Fruit fly (Drosophila melanogaster) whole organism, embryonic: ENCODE results near the gene Lamp1.

ENCODE experiments used
- Asciz ChIP-seq: fragments of 200-800 bp; sonication (Bioruptor generic); optimal IDR thresholded peaks from 2 replicates; lab custom pipeline; 2017; ENCODE audit warnings: missing biosample characterization, mild to moderate bottlenecking, missing genetic modification characterization, missing genetic modification reagents
- B-H2 ChIP-seq: fragments of 200-800 bp; sonication (Bioruptor generic); optimal IDR thresholded peaks from 2 replicates; lab custom pipeline; 2018; ENCODE audit warnings: missing biosample characterization, mild to moderate bottlenecking, missing genetic modification characterization
- CG10959 ChIP-seq: fragments of 200-800 bp; sonication (Bioruptor generic); IDR thresholded peaks from 2 replicates; pipeline ENCODE4 v1.3.6; 2022; ENCODE audit warnings: missing biosample characterization, missing genetic modification characterization
- CG12155 ChIP-seq: fragments of 200-800 bp; sonication (Bioruptor generic); optimal IDR thresholded peaks from 3 replicates; lab custom pipeline; 2016; ENCODE audit warnings: missing biosample characterization, missing genetic modification characterization
- CG12769 ChIP-seq: fragments of 200-800 bp; sonication (Bioruptor generic); optimal IDR thresholded peaks from 2 replicates; lab custom pipeline; 2019; ENCODE audit warnings: missing biosample characterization, mild to moderate bottlenecking, missing genetic modification characterization, moderate library complexity
- CG12942 ChIP-seq: fragments of 200-800 bp; sonication (Bioruptor generic); optimal IDR thresholded peaks from 3 replicates; lab custom pipeline; 2016; ENCODE audit warnings: missing biosample characterization, missing genetic modification characterization
- CG13424 ChIP-seq: fragments of 200-800 bp; sonication (Bioruptor generic); optimal IDR thresholded peaks from 2 replicates; lab custom pipeline; 2019; ENCODE audit warnings: missing biosample characterization, mild to moderate bottlenecking, missing genetic modification characterization, moderate library complexity
- CG13775 ChIP-seq: fragments of 200-800 bp; sonication (Bioruptor generic); optimal IDR thresholded peaks from 3 replicates; lab custom pipeline; 2017; ENCODE audit warnings: missing biosample characterization, mild to moderate bottlenecking, missing genetic modification characterization
- CG13894 ChIP-seq: fragments of 200-800 bp; sonication (Bioruptor generic); optimal IDR thresholded peaks from 3 replicates; lab custom pipeline; 2018; ENCODE audit warnings: missing biosample characterization, mild to moderate bottlenecking, missing genetic modification characterization, moderate library complexity
- CG2199 ChIP-seq: fragments of 200-800 bp; sonication (Bioruptor generic); IDR thresholded peaks from 3 replicates; pipeline ENCODE4 v1.3.6; 2022; ENCODE audit warnings: missing biosample characterization, missing genetic modification characterization
- CG30403 ChIP-seq: fragments of 200-800 bp; sonication (Bioruptor generic); optimal IDR thresholded peaks from 3 replicates; lab custom pipeline; 2016; ENCODE audit warnings: missing biosample characterization, missing genetic modification characterization
- CG30431 ChIP-seq: fragments of 200-800 bp; sonication (Bioruptor generic); optimal IDR thresholded peaks from 2 replicates; lab custom pipeline; 2017; ENCODE audit warnings: missing biosample characterization, missing genetic modification characterization
- CG31224 ChIP-seq: fragments of 200-800 bp; sonication (Bioruptor generic); IDR thresholded peaks from 2 replicates; pipeline ENCODE4 v1.3.6; 2022; ENCODE audit warnings: missing biosample characterization, missing genetic modification characterization
- CG32772 ChIP-seq: fragments of 200-800 bp; sonication (Bioruptor generic); IDR thresholded peaks from 2 replicates; pipeline ENCODE4 v1.3.6; 2022; ENCODE audit warnings: missing biosample characterization, missing genetic modification characterization
- CG4854 ChIP-seq: fragments of 200-800 bp; sonication (Bioruptor generic); optimal IDR thresholded peaks from 2 replicates; lab custom pipeline; 2016; ENCODE audit warnings: missing biosample characterization, missing genetic modification characterization, inconsistent platforms
- CG6854 ChIP-seq: fragments of 200-800 bp; sonication (Bioruptor generic); optimal IDR thresholded peaks from 3 replicates; lab custom pipeline; 2017; ENCODE audit warnings: missing biosample characterization, mild to moderate bottlenecking, missing genetic modification characterization
- CG7357 ChIP-seq: fragments of 200-800 bp; sonication (Bioruptor generic); IDR thresholded peaks from 3 replicates; pipeline ENCODE4 v1.3.6; 2022; ENCODE audit warnings: missing biosample characterization, missing genetic modification characterization
- CG7372 ChIP-seq: fragments of 200-800 bp; sonication (Bioruptor generic); IDR thresholded peaks from 2 replicates; pipeline ENCODE4 v1.3.6; 2022; ENCODE audit warnings: missing biosample characterization, missing genetic modification characterization
- CG7928 ChIP-seq: fragments of 200-800 bp; sonication (Bioruptor generic); optimal IDR thresholded peaks from 2 replicates; lab custom pipeline; 2017; ENCODE audit warnings: missing biosample characterization, mild to moderate bottlenecking, missing genetic modification characterization
- CG8089 ChIP-seq: fragments of 200-800 bp; sonication (Bioruptor generic); optimal IDR thresholded peaks from 3 replicates; lab custom pipeline; 2016; ENCODE audit warnings: missing biosample characterization, missing genetic modification characterization
- CG9609 ChIP-seq: fragments of 200-800 bp; sonication (Bioruptor generic); optimal IDR thresholded peaks from 3 replicates; lab custom pipeline; 2016; ENCODE audit warnings: missing biosample characterization, missing genetic modification characterization
- E2f2 ChIP-seq: fragments of 200-800 bp; sonication (Bioruptor generic); IDR thresholded peaks from 2 replicates; pipeline ENCODE4 v1.3.6; 2022; ENCODE audit warnings: missing biosample characterization, missing genetic modification characterization
- GATAe ChIP-seq: fragments of 200-800 bp; sonication (Bioruptor generic); conservative IDR thresholded peaks from 2 replicates; pipeline ENCODE4 v1.3.6; 2022; ENCODE audit warnings: missing biosample characterization, missing genetic modification characterization
- Gsc ChIP-seq: fragments of 200-800 bp; sonication (Bioruptor generic); IDR thresholded peaks from 2 replicates; pipeline ENCODE4 v1.3.6; 2022; ENCODE audit warnings: missing biosample characterization, missing genetic modification characterization
- HLH54F ChIP-seq: fragments of 200-800 bp; sonication (Bioruptor generic); optimal IDR thresholded peaks from 3 replicates; lab custom pipeline; 2016; ENCODE audit warnings: missing biosample characterization, missing genetic modification characterization
- Hr3 ChIP-seq: fragments of 200-800 bp; sonication (Bioruptor generic); optimal IDR thresholded peaks from 3 replicates; lab custom pipeline; 2016; ENCODE audit warnings: missing biosample characterization, missing genetic modification characterization
- MESR4 ChIP-seq: fragments of 200-800 bp; sonication (Bioruptor generic); optimal IDR thresholded peaks from 2 replicates; lab custom pipeline; 2018; ENCODE audit warnings: missing biosample characterization, mild to moderate bottlenecking, missing genetic modification characterization, moderate library complexity
- NFAT ChIP-seq: fragments of 200-800 bp; sonication (Bioruptor generic); IDR thresholded peaks from 2 replicates; pipeline ENCODE4 v1.3.6; 2022; ENCODE audit warnings: missing biosample characterization, missing genetic modification characterization
- Rx ChIP-seq: fragments of 200-800 bp; sonication (Bioruptor generic); IDR thresholded peaks from 2 replicates; pipeline ENCODE4 v1.3.6; 2022; ENCODE audit warnings: missing biosample characterization, missing genetic modification characterization
- Spps ChIP-seq: fragments of 200-800 bp; sonication (Bioruptor generic); optimal IDR thresholded peaks from 2 replicates; lab custom pipeline; 2018; ENCODE audit warnings: missing biosample characterization, mild to moderate bottlenecking, missing genetic modification characterization
- Taf1 ChIP-seq: fragments of 200-800 bp; sonication (Bioruptor generic); IDR thresholded peaks from 2 replicates; pipeline ENCODE4 v1.3.6; 2022; ENCODE audit warnings: missing biosample characterization, missing genetic modification characterization
- Tbp ChIP-seq: fragments of >200 bp; optimal IDR thresholded peaks from 2 replicates; lab custom pipeline; 2018; ENCODE audit warnings: missing biosample characterization, missing genetic modification characterization
- dysf ChIP-seq: fragments of 200-800 bp; sonication (Bioruptor generic); IDR thresholded peaks from 3 replicates; pipeline ENCODE4 v1.3.6; 2022; ENCODE audit warnings: missing biosample characterization, missing genetic modification characterization
- ems ChIP-seq: fragments of 200-800 bp; sonication (Bioruptor generic); optimal IDR thresholded peaks from 3 replicates; lab custom pipeline; 2016; ENCODE audit warnings: missing biosample characterization, missing genetic modification characterization
- ewg ChIP-seq: fragments of 200-800 bp; sonication (Bioruptor generic); optimal IDR thresholded peaks from 3 replicates; lab custom pipeline; 2017; ENCODE audit warnings: mild to moderate bottlenecking, missing biosample characterization, missing genetic modification reagents, missing genetic modification characterization
- eyg ChIP-seq: fragments of 200-800 bp; sonication (Bioruptor generic); optimal IDR thresholded peaks from 3 replicates; lab custom pipeline; 2016; ENCODE audit warnings: missing biosample characterization, missing genetic modification characterization
- ftz-f1 ChIP-seq: fragments of 200-800 bp; sonication (Bioruptor generic); optimal IDR thresholded peaks from 2 replicates; lab custom pipeline; 2016; ENCODE audit warnings: missing biosample characterization, missing genetic modification characterization
- fu2 ChIP-seq: fragments of 200-800 bp; sonication (Bioruptor generic); optimal IDR thresholded peaks from 2 replicates; lab custom pipeline; 2016; ENCODE audit warnings: missing biosample characterization, missing genetic modification characterization
- gem ChIP-seq: fragments of 200-800 bp; sonication (Bioruptor generic); optimal IDR thresholded peaks from 2 replicates; lab custom pipeline; 2019; ENCODE audit warnings: missing biosample characterization, mild to moderate bottlenecking, missing genetic modification characterization, moderate library complexity
- gro ChIP-seq: fragments of 200-800 bp; sonication (Bioruptor generic); optimal IDR thresholded peaks from 2 replicates; lab custom pipeline; 2016; ENCODE audit warnings: missing biosample characterization, missing genetic modification characterization
- hth ChIP-seq: fragments of >200 bp; optimal IDR thresholded peaks from 2 replicates; lab custom pipeline; 2017; ENCODE audit warnings: inconsistent platforms
- jigr1 ChIP-seq: fragments of 200-800 bp; sonication (Bioruptor generic); IDR thresholded peaks from 3 replicates; pipeline ENCODE4 v1.3.6; 2022; ENCODE audit warnings: missing biosample characterization, missing genetic modification characterization
- lab ChIP-seq: fragments of 200-800 bp; sonication (Bioruptor generic); optimal IDR thresholded peaks from 3 replicates; lab custom pipeline; 2017; ENCODE audit warnings: missing biosample characterization, missing genetic modification characterization, mild to moderate bottlenecking, moderate library complexity, missing genetic modification reagents
- lbe ChIP-seq: fragments of 200-800 bp; sonication (Bioruptor generic); optimal IDR thresholded peaks from 2 replicates; lab custom pipeline; 2016; ENCODE audit warnings: missing biosample characterization, mild to moderate bottlenecking, missing genetic modification characterization
- lov ChIP-seq, 2 experiments: fragments of 200-800 bp in 1 of 2; fragments of >200 bp in 1 of 2; sonication (Bioruptor generic) in 1 of 2; IDR thresholded peaks in 1 of 2; optimal IDR thresholded peaks in 1 of 2; 2 replicates in 1 of 2; 3 replicates in 1 of 2; pipeline versions ENCODE4 v1.3.6 to Lab custom; 2017 to 2022; ENCODE audit warnings: missing biosample characterization in 1 of 2, missing genetic modification characterization in 1 of 2
- luna ChIP-seq: fragments of 200-800 bp; sonication (Bioruptor generic); optimal IDR thresholded peaks from 2 replicates; lab custom pipeline; 2016; ENCODE audit warnings: missing biosample characterization, missing genetic modification characterization
- nerfin-2 ChIP-seq: fragments of 200-800 bp; sonication (Bioruptor generic); IDR thresholded peaks from 2 replicates; pipeline ENCODE4 v1.3.6; 2022; ENCODE audit warnings: missing biosample characterization, missing genetic modification characterization; ENCODE audit not compliant: partially characterized antibody
- pum ChIP-seq: fragments of 200-800 bp; sonication (Bioruptor generic); optimal IDR thresholded peaks from 2 replicates; lab custom pipeline; 2016; ENCODE audit warnings: missing biosample characterization, missing genetic modification characterization
- pzg ChIP-seq: fragments of 200-800 bp; sonication (Bioruptor generic); optimal IDR thresholded peaks from 3 replicates; lab custom pipeline; 2018; ENCODE audit warnings: missing biosample characterization, mild to moderate bottlenecking, missing genetic modification characterization, moderate library complexity
- sd ChIP-seq: fragments of 200-800 bp; sonication (Bioruptor generic); optimal IDR thresholded peaks from 3 replicates; lab custom pipeline; 2018; ENCODE audit warnings: missing biosample characterization, mild to moderate bottlenecking, missing genetic modification characterization, moderate library complexity
- usp ChIP-seq: fragments of >200 bp; optimal IDR thresholded peaks from 2 replicates; lab custom pipeline; 2017; ENCODE audit warnings: missing biosample characterization, missing genetic modification characterization
- vfl ChIP-seq: fragments of 200-800 bp; sonication (Bioruptor generic); optimal IDR thresholded peaks from 2 replicates; lab custom pipeline; 2016; ENCODE audit warnings: missing biosample characterization, missing genetic modification characterization

Gene Lamp1

DNA sequence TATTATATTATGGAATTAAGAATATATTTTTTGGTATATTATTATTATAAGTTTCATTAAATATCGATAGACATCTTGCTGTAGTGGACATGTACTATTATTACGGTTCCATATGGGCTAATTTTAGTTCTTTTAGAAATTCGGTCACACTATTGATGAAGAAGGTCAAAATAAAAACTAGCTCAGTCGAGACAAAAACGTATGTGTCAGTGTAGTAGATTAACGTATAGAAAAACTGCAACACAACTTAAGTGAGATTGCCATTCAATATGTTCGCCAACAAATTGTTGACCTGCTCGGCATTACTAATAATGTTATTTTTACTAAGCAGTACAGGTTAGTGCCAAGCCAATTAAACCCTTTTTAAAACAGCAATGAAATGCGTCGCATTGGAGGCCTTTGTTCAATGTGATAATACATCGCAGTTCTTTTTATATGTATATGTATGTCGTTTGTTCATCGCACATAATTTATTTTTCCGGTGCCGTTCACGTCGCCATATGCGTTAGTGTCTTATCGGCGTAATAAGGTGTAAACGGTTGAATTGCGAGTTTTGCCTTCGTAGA, at the start of gene Lamp1 (continued):
- TF ChIP-seq CG4854 (GFP tag; lab: Kevin White, UChicago) (no peak), NFAT (GFP tag; lab: Robert Waterston, UW) (no peak), ewg (GFP tag; lab: Kevin White, UChicago) (no peak), CG2199 (GFP tag; lab: Robert Waterston, UW) (peak; percentile 92), lbe (no peak), usp (GFP tag; lab: Kevin White, UChicago) (no peak), dysf (GFP tag; lab: Robert Waterston, UW) (no peak), MESR4 (GFP tag; lab: Kevin White, UChicago) (peak; percentile 94), CG10959 (no peak), CG12769 (tag; lab: Kevin White, UChicago) (no peak), Spps (tag; lab: Kevin White, UChicago) (peak; percentile 11), CG31224 (GFP tag; lab: Robert Waterston, UW) (no peak), Rx (GFP tag; lab: Robert Waterston, UW) (no peak), jigr1 (GFP tag; lab: Robert Waterston, UW) (no peak), pum (GFP tag; lab: Kevin White, UChicago) (no peak), CG13775 (GFP tag; lab: Kevin White, UChicago) (no peak), Hr3 (peak; percentile 49), B-H2 (GFP tag; lab: Kevin White, UChicago) (no peak), CG8089 (GFP tag; lab: Kevin White, UChicago) (no peak), pzg (peak; percentile 51), CG13424 (tag; lab: Kevin White, UChicago) (peak; percentile 44), gro (no peak), Taf1 (GFP tag; lab: Robert Waterston, UW) (no peak), hth (lab: Kevin White, UChicago) (no peak), lab (peak; percentile 51), CG30403 (GFP tag; lab: Kevin White, UChicago) (no peak), fu2 (GFP tag; lab: Kevin White, UChicago) (no peak), vfl (GFP tag; lab: Kevin White, UChicago) (no peak), lov (optimal IDR thresholded peaks at IDR 0.05; lab: Kevin White, UChicago) (no peak), lov (GFP tag; IDR thresholded peaks at IDR 0.05; lab: Robert Waterston, UW) (no peak), luna (GFP tag; lab: Kevin White, UChicago) (no peak), CG6854 (GFP tag; lab: Kevin White, UChicago) (no peak), CG7928 (no peak), ems (GFP tag; lab: Kevin White, UChicago) (no peak), CG12942 (GFP tag; lab: Kevin White, UChicago) (no peak), gem (tag; lab: Kevin White, UChicago) (peak; percentile 71), CG30431 (no peak), GATAe (GFP tag; lab: Robert Waterston, UW) (no peak), Gsc (GFP tag; lab: Robert Waterston, UW) (no peak), HLH54F (GFP tag; lab: Kevin White, UChicago) (no peak), CG32772 (GFP tag; lab: Robert Waterston, UW) (no peak), Tbp (GFP tag; lab: Kevin White, UChicago) (no peak), CG9609 (GFP tag; lab: Kevin White, UChicago) (no peak), nerfin-2 (GFP tag; lab: Robert Waterston, UW) (no peak), sd (tag; lab: Kevin White, UChicago) (no peak), Asciz (GFP tag; lab: Kevin White, UChicago) (no peak), CG7372 (GFP tag; lab: Robert Waterston, UW) (no peak), eyg (GFP tag; lab: Kevin White, UChicago) (no peak), CG13894 (tag; lab: Kevin White, UChicago) (peak; percentile 14), CG7357 (GFP tag; lab: Robert Waterston, UW) (peak; percentile 95), ftz-f1 (GFP tag; lab: Kevin White, UChicago) (peak; percentile 11), CG12155 (GFP tag; lab: Kevin White, UChicago) (no peak), E2f2 (GFP tag; lab: Robert Waterston, UW) (no peak)
